Worm (Caenorhabditis elegans): ENCODE measurements around the gene Y56A3A.31.

- no peak for TF ChIP-seq lin-39 (tag; optimal IDR thresholded peaks at IDR 0.05)
- no peak for TF ChIP-seq elt-3 (tag; optimal IDR thresholded peaks at IDR 0.05)
- no peak for TF ChIP-seq nfya-1 (tag; optimal IDR thresholded peaks at IDR 0.05; ENCODE audit: insufficient read depth)
- no peak for TF ChIP-seq nhr-67 (tag; optimal IDR thresholded peaks at IDR 0.05)
- TF ChIP-seq elt-1 (tag; optimal IDR thresholded peaks at IDR 0.05): no peak
- no peak for TF ChIP-seq ZK546.5 (tag; optimal IDR thresholded peaks at IDR 0.05)
- no peak for TF ChIP-seq unc-62 (GFP tag; optimal IDR thresholded peaks at IDR 0.05)
- TF ChIP-seq ceh-9 (tag; optimal IDR thresholded peaks at IDR 0.05): no peak
- TF ChIP-seq eor-1 (tag; optimal IDR thresholded peaks at IDR 0.05): no peak
- TF ChIP-seq aly-2 (tag; optimal IDR thresholded peaks at IDR 0.05): no peak
- TF ChIP-seq nhr-237 (tag; optimal IDR thresholded peaks at IDR 0.05): no peak
- no peak for TF ChIP-seq snpc-4 (tag; optimal IDR thresholded peaks at IDR 0.05)
- TF ChIP-seq nhr-77 (tag; optimal IDR thresholded peaks at IDR 0.05): no peak
These were observed 40.7 kb upstream of the Y56A3A.31 start, which contains the start of gene dolk-1 for ce11 chrIII:11933539-11933938.

All from whole organism, L3 larva.